Worm (Caenorhabditis elegans) whole organism, L1 larva: ENCODE data around the gene F14H3.3.

Experiments
- nhr-11 ChIP-seq: fragments of 150-350 bp; optimal IDR thresholded peaks from 2 replicates; lab custom pipeline; 2014; ENCODE audit warnings: missing biosample characterization, missing genetic modification characterization
- nhr-237 ChIP-seq: fragments of 150-350 bp; optimal IDR thresholded peaks from 2 replicates; lab custom pipeline; 2014; ENCODE audit warnings: missing biosample characterization, missing genetic modification characterization
- nhr-77 ChIP-seq: fragments of 150-350 bp; optimal IDR thresholded peaks from 2 replicates; lab custom pipeline; 2014; ENCODE audit warnings: missing biosample characterization, missing genetic modification characterization
- tbx-2 ChIP-seq: sonication (generic microtip); optimal IDR thresholded peaks from 2 replicates; lab custom pipeline; 2016; ENCODE audit warnings: missing genetic modification characterization, missing compliant biosample characterization

ce11 chrV:16053373-16053772 is at the start of gene F14H3.3:
- TF ChIP-seq nhr-237 (no peak), nhr-11 (tag; lab: Kevin White, UChicago) (no peak), tbx-2 (tag; lab: Kevin White, UChicago) (no peak), nhr-77 (no peak)
